Fruit fly (Drosophila melanogaster): ENCODE results near the gene lectin-22C.

DNA sequence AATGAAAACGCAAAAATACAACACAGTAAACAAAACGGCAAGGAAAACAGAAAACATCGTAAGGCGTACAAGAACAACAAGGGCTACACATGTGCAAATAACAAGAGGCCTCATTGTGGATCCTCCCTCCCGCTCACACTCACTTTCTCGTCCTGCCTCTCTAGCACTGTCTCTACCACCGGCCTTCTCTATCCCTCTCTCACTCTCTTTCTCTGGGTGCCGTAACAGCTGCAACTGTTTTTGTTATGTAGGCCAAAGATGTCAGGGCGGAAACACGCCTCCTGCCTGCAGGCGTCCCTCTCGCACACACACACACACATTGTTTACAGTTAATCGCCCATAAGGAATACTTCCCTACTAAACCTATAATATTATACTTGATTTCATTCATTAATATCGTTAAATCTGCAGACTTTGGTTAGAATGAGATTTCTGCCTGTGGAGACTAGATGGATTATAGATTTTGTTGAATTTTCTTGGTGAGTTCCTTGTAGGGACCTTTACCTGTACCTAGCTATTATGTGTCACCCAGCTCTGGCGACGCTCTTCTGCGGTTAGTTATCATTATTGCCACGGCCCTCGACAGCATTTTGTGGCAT is 23.1 kb downstream of the lectin-22C start:
- TF ChIP-seq psq (GFP tag; optimal IDR thresholded peaks at IDR 0.05), result no peak
- TF ChIP-seq Mio (GFP tag; optimal IDR thresholded peaks at IDR 0.05), result no peak
- no peak for TF ChIP-seq sage (GFP tag; optimal IDR thresholded peaks at IDR 0.05)
- TF ChIP-seq N (GFP tag; optimal IDR thresholded peaks at IDR 0.05), result no peak
- TF ChIP-seq fru (GFP tag; optimal IDR thresholded peaks at IDR 0.05), result no peak
- no peak for TF ChIP-seq Myc (optimal IDR thresholded peaks at IDR 0.05)
- no peak for TF ChIP-seq lola (GFP tag; optimal IDR thresholded peaks at IDR 0.05)
- no peak for TF ChIP-seq OdsH (GFP tag; optimal IDR thresholded peaks at IDR 0.05)
- TF ChIP-seq pan (optimal IDR thresholded peaks at IDR 0.05), result no peak
- no peak for TF ChIP-seq GATAd (GFP tag; optimal IDR thresholded peaks at IDR 0.05)
- no peak for TF ChIP-seq usp (GFP tag; optimal IDR thresholded peaks at IDR 0.05)
- TF ChIP-seq Dif (GFP tag; optimal IDR thresholded peaks at IDR 0.05; ENCODE audit: partially characterized antibody), result no peak
- no peak for TF ChIP-seq dl (GFP tag; optimal IDR thresholded peaks at IDR 0.05; ENCODE audit: insufficient read depth in 1 of 2, partially characterized antibody in 2 of 2)
- TF ChIP-seq h (GFP tag; optimal IDR thresholded peaks at IDR 0.05), result no peak

Measured in whole organism, wandering third instar larva.